Fruit fly (Drosophila melanogaster): Measurements from ENCODE around the gene Vps13B.

DNA sequence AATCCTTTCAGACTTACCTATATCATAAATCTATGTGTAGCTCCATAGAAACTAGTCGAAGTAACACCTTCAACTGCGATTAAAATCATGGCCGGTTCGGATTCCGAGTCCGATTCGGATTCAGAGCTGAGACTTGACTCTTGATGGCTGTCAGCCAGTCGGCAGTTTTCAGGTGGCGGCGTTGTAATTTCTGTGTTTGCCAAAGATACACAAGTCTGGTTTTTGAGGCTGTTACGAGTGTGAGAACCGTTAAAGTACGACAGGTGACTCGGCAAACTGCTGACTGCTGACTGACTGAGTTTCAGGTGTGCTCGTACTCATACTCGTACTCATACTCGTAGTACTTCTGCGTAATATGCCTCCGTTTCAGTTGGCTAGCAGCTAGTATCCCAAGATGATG lies 44.6 kb upstream of the Vps13B start:
- TF ChIP-seq psq (optimal IDR thresholded peaks at IDR 0.05) (no peak), EcR (GFP tag; optimal IDR thresholded peaks at IDR 0.05) (no peak)
